Fruit fly (Drosophila melanogaster): ENCODE measurements around the gene GluClalpha.

GluClalpha gene

dm6 chr3R:19789942-19790774 lies 59.6 kb downstream of the GluClalpha start:
- TF ChIP-seq Abd-B (GFP tag; optimal IDR thresholded peaks at IDR 0.05): no peak
- no peak for TF ChIP-seq dsf (GFP tag; optimal IDR thresholded peaks at IDR 0.05; ENCODE audit: borderline replicate concordance)
- no peak for TF ChIP-seq Rel (GFP tag; optimal IDR thresholded peaks at IDR 0.05)
- TF ChIP-seq Rel (tag; optimal IDR thresholded peaks at IDR 0.05): peak; percentile 15

dm6 chr3R:19790805-19791572 lies 60.5 kb downstream of the GluClalpha start:
- TF ChIP-seq Hr78 (GFP tag; optimal IDR thresholded peaks at IDR 0.05): no peak
- TF ChIP-seq Hnf4 (GFP tag; optimal IDR thresholded peaks at IDR 0.05): no peak
- no peak for TF ChIP-seq OdsH (GFP tag; optimal IDR thresholded peaks at IDR 0.05)
- TF ChIP-seq Rel (GFP tag; optimal IDR thresholded peaks at IDR 0.05): no peak
- TF ChIP-seq Rel (tag; optimal IDR thresholded peaks at IDR 0.05): no peak
- no peak for TF ChIP-seq woc (GFP tag; optimal IDR thresholded peaks at IDR 0.05)
- TF ChIP-seq foxo (GFP tag; optimal IDR thresholded peaks at IDR 0.05): no peak
- no peak for TF ChIP-seq jim (GFP tag; optimal IDR thresholded peaks at IDR 0.05)
- no peak for TF ChIP-seq br (GFP tag; optimal IDR thresholded peaks at IDR 0.05)
- no peak for TF ChIP-seq CG9705 (GFP tag; optimal IDR thresholded peaks at IDR 0.05)
- no peak for TF ChIP-seq rgr (GFP tag; optimal IDR thresholded peaks at IDR 0.05)
- no peak for TF ChIP-seq Vsx2 (GFP tag; optimal IDR thresholded peaks at IDR 0.05; ENCODE audit: partially characterized antibody)
- TF ChIP-seq brk (GFP tag; optimal IDR thresholded peaks at IDR 0.05): no peak
- no peak for TF ChIP-seq ey (GFP tag; optimal IDR thresholded peaks at IDR 0.05)
- no peak for TF ChIP-seq tai (GFP tag; optimal IDR thresholded peaks at IDR 0.05)
- TF ChIP-seq Dfd (GFP tag; optimal IDR thresholded peaks at IDR 0.05): no peak
- TF ChIP-seq h (GFP tag; optimal IDR thresholded peaks at IDR 0.05): no peak

- TF ChIP-seq h (GFP tag; optimal IDR thresholded peaks at IDR 0.05) (no peak), CG32264 (GFP tag; optimal IDR thresholded peaks at IDR 0.05) (no peak), br (GFP tag; optimal IDR thresholded peaks at IDR 0.05) (no peak), Myc (optimal IDR thresholded peaks at IDR 0.05) (no peak), Rel (GFP tag; optimal IDR thresholded peaks at IDR 0.05) (no peak), Rel (tag; optimal IDR thresholded peaks at IDR 0.05) (peak; percentile 5)
Observed at dm6 chr3R:19792697-19793096, 62.2 kb downstream of the GluClalpha start.

dm6 chr3R:19793661-19794060 lies 63.1 kb downstream of the GluClalpha start:
- no peak for TF ChIP-seq Dfd (GFP tag; optimal IDR thresholded peaks at IDR 0.05)
- no peak for TF ChIP-seq Myc (optimal IDR thresholded peaks at IDR 0.05)
- TF ChIP-seq foxo (GFP tag; optimal IDR thresholded peaks at IDR 0.05): no peak
- no peak for TF ChIP-seq sv (GFP tag; optimal IDR thresholded peaks at IDR 0.05)
- TF ChIP-seq usp (GFP tag; optimal IDR thresholded peaks at IDR 0.05): no peak
- no peak for TF ChIP-seq tai (GFP tag; optimal IDR thresholded peaks at IDR 0.05)
- TF ChIP-seq dmrt93B (GFP tag; optimal IDR thresholded peaks at IDR 0.05): no peak
- no peak for TF ChIP-seq rgr (GFP tag; optimal IDR thresholded peaks at IDR 0.05)
- TF ChIP-seq N (GFP tag; optimal IDR thresholded peaks at IDR 0.05): no peak
- TF ChIP-seq CG32264 (GFP tag; optimal IDR thresholded peaks at IDR 0.05): no peak
- no peak for TF ChIP-seq Abd-B (GFP tag; optimal IDR thresholded peaks at IDR 0.05)
- no peak for TF ChIP-seq CG9705 (GFP tag; optimal IDR thresholded peaks at IDR 0.05)
- no peak for TF ChIP-seq brk (GFP tag; optimal IDR thresholded peaks at IDR 0.05)

- TF ChIP-seq Hr78 (GFP tag; optimal IDR thresholded peaks at IDR 0.05) (no peak), woc (GFP tag; optimal IDR thresholded peaks at IDR 0.05) (no peak), Mio (GFP tag; optimal IDR thresholded peaks at IDR 0.05) (no peak), brk (GFP tag; optimal IDR thresholded peaks at IDR 0.05) (no peak), usp (GFP tag; optimal IDR thresholded peaks at IDR 0.05) (no peak), Hr83 (GFP tag; optimal IDR thresholded peaks at IDR 0.05; ENCODE audit: poor library complexity, severe bottlenecking) (no peak), dmrt93B (GFP tag; optimal IDR thresholded peaks at IDR 0.05) (no peak), jim (GFP tag; optimal IDR thresholded peaks at IDR 0.05) (no peak), CrebA (GFP tag; optimal IDR thresholded peaks at IDR 0.05; ENCODE audit: borderline replicate concordance) (no peak), lola (GFP tag; optimal IDR thresholded peaks at IDR 0.05) (no peak), tai (GFP tag; optimal IDR thresholded peaks at IDR 0.05) (no peak), h (GFP tag; optimal IDR thresholded peaks at IDR 0.05) (no peak), Abd-B (GFP tag; optimal IDR thresholded peaks at IDR 0.05) (no peak), psq (GFP tag; optimal IDR thresholded peaks at IDR 0.05) (no peak), dl (GFP tag; optimal IDR thresholded peaks at IDR 0.05; ENCODE audit: insufficient read depth in 1 of 2, partially characterized antibody in 2 of 2) (no peak)
Observed at dm6 chr3R:19795332-19795731, 64.8 kb downstream of the GluClalpha start.

Measured in whole organism, wandering third instar larva.